Worm (Caenorhabditis elegans) whole organism, L4/young adult: ENCODE measurements around the gene mltn-7.

Source experiments
- W03F9.2 ChIP-seq: fragments of 150-350 bp; optimal IDR thresholded peaks from 2 replicates; lab custom pipeline; 2014; ENCODE audit warnings: missing biosample characterization, missing genetic modification characterization
- dao-5 ChIP-seq: sonication (generic microtip); optimal IDR thresholded peaks from 2 replicates; lab custom pipeline; 2016; ENCODE audit warnings: missing genotype, missing genetic modification characterization, moderate library complexity, missing compliant biosample characterization
- him-1 ChIP-seq: sonication (generic microtip); optimal IDR thresholded peaks from 2 replicates; lab custom pipeline; 2016; ENCODE audit warnings: missing genotype, missing genetic modification reagents, missing genetic modification characterization, missing compliant biosample characterization

The mltn-7 gene

DNA sequence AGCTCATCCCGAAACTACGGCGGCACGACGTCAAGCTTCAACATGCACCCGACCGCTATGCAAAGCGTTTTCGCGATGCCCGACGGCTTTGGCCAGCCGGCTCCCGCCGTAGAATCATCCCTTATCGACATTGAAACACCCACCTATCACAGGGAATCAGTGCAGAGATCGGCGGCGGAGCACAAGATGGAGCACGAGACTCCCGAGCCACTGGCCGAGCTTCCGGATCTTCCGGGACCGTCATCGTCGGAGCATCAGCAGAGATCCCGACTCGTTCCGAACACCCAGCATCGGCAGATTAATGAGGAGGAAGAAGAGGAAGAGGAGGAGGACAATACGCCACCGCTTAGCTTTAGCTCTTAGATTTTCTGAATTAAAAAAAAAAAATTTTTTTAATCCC lies 11.7 kb upstream of the mltn-7 start:
- TF ChIP-seq him-1 (tag; lab: Kevin White, UChicago) (no peak), dao-5 (no peak), W03F9.2 (tag; lab: Kevin White, UChicago) (no peak)

DNA sequence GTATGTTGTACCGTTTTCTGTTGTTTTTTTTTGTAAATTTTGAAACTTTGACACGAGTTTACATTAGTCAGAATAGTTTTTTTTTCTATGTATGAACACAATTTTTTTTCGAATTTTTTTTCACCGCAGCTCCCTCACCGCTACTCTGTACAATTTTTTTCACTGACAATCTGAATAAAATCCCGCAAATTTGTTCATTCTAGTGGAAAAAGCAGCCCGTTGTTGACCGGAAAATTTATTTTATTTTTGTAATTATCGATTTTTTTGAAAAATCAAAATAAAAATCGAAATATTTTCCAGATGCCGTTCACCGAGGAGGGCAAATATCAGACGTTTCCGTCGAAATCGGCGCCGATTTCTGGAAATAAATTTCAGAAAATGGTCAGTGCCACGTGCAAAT lies 10.7 kb upstream of the mltn-7 start, which contains the start of gene T22H9.1:
T22H9.1 (plus strand) TSS at position 301 of the 400 bp plus-strand sequence.
- TF ChIP-seq W03F9.2 (tag; lab: Kevin White, UChicago) (no peak), dao-5 (no peak), him-1 (tag; lab: Kevin White, UChicago) (no peak)

DNA sequence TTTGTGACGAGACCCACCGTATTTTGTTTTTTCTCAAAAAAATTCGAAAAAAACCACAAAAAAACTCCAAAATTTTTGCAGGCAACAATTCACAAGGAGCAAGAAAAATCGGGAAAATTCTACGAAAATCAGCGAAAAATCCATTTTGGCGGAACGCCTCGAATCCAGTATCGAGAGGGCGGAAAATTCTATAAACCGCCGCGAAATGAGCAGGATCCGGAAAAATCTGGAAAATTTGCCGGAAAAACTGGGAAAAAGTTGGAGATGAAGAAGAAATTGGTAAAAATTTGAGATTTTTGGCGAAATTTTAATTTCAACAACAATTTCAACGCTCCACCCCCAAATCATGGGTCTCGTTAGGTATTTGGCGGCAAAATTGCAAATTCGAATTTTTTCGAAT lies 10.1 kb upstream of the mltn-7 start:
- TF ChIP-seq him-1 (tag; lab: Kevin White, UChicago) = no peak

- no peak for TF ChIP-seq dao-5
- no peak for TF ChIP-seq him-1 (tag; lab: Kevin White, UChicago)
- no peak for TF ChIP-seq W03F9.2 (tag; lab: Kevin White, UChicago)
Observed at ce11 chrV:361291-361690, 8.8 kb upstream of the mltn-7 start.

DNA sequence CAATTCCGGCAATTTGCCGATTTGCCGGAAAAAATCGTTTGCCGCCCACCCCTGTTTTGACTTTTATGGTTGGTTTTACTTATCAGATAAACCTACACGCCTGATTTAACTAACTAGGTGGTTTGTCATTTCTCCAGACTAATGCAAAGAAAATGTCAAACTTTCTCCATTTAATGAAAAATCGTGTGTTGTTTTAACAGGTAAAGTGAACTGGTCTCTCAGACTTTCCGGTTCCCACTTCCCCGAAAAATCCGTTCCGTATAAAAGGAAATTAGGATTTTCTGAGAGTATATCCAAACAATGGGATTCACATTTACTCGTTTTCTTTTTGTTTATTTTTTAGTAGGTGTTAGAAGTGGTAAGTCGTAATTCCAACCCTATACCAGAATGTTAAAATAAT lies 5.5 kb upstream of the mltn-7 start, which contains the start of gene mltn-6:
mltn-6 (plus strand) TSS at position 301 of the 400 bp plus-strand sequence.
- no peak for TF ChIP-seq W03F9.2 (tag; lab: Kevin White, UChicago)
- no peak for TF ChIP-seq dao-5

ce11 chrV:373192-373591 lies 3.1 kb downstream of the mltn-7 start:
- TF ChIP-seq W03F9.2 (tag; lab: Kevin White, UChicago) (no peak), dao-5 (no peak), him-1 (tag; lab: Kevin White, UChicago) (no peak)

DNA sequence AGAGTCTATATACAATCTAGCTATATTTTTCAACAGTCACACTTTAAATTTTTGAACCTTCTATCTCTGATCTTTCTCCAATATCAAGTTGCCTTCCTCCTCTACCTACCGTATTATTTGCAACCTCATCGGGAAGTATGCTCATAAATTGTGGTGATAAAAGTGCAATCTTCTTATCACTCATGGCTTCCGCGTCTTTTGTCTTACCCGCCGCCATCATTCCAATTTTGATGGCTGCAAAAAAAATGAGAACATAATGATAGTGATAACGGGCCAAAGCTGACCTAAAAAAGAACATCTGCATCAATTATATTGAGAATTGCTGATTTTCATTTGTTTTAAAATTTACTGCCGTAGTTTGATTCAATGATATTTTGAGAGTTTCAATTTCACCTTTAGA lies 6.7 kb downstream of the mltn-7 start:
- TF ChIP-seq dao-5 (no peak), him-1 (tag; lab: Kevin White, UChicago) (no peak), W03F9.2 (tag; lab: Kevin White, UChicago) (no peak)

- no peak for TF ChIP-seq him-1 (tag; lab: Kevin White, UChicago)
- no peak for TF ChIP-seq dao-5
- TF ChIP-seq W03F9.2 (tag; lab: Kevin White, UChicago) = no peak
Observed at ce11 chrV:378231-378630, 8.1 kb downstream of the mltn-7 start.

ce11 chrV:380186-380585 lies 10.1 kb downstream of the mltn-7 start, which contains the start of gene mltn-8:
Gene mltn-8 (minus strand): TSS chrV:380286.
- no peak for TF ChIP-seq dao-5
- no peak for TF ChIP-seq him-1 (tag; lab: Kevin White, UChicago)
- no peak for TF ChIP-seq W03F9.2 (tag; lab: Kevin White, UChicago)

DNA sequence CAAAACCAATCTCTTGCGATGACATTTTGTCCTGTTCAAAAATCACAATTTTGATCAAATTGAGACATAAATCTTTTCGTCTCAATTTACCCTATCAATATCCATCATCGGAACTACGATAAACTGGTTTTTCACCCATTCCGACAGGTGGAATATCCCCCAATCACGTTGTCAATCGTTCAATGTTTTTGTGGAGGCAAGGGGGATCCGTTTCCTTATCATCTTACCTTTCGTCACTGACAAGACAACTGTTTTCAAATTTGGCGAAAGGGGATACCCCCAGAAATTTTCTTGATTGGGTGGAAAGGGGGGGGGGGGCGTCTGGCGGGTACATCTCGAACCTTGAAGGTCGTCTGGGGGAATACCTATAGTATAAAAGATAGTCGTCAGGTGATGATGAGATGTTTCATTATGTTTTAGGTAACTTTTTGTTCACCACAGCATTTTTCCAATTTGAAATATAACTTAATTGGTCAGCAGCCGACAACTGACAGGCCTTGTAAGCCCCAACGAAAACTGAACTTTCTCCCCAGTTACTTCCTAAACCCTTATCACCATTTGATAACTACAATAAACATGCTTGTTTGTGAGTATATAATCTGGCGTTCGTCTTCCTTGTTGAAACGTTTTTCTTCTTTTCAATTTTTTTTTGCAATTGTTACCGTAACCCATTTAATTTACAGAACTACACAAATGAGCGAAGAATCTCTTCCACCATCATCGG lies 11.3 kb downstream of the mltn-7 start, which contains the start of gene ZK6.8:
ZK6.8 (plus strand) TSS at position 682 of the 724 bp plus-strand sequence.
- TF ChIP-seq W03F9.2 (tag; lab: Kevin White, UChicago) = no peak
- no peak for TF ChIP-seq dao-5
- TF ChIP-seq him-1 (tag; lab: Kevin White, UChicago) = no peak

DNA sequence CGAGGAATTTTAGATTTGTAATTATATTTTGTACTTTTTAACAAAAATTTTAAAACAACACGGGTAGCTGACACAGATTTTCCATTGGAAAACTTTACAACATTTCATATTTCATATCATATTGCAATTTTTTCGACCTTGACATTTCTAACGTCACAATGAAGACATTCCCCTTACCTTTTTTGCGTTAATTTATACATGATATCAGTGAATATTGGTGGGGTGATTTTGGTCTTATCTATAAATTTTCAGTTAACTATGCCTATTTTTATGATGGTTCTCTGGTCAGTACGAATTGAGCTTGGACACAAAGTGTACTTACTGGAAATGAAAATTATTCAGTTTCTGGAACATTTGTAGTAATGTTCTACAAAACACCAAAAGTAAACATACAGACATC lies 14.4 kb downstream of the mltn-7 start:
- TF ChIP-seq him-1 (tag; lab: Kevin White, UChicago) = no peak
- no peak for TF ChIP-seq dao-5
- no peak for TF ChIP-seq W03F9.2 (tag; lab: Kevin White, UChicago)

- TF ChIP-seq him-1 (tag; lab: Kevin White, UChicago) (no peak), dao-5 (no peak), W03F9.2 (tag; lab: Kevin White, UChicago) (no peak)
Observed at ce11 chrV:385488-385887, 15.4 kb downstream of the mltn-7 start, which contains the start of gene lipl-5. Gene lipl-5 (plus strand): TSS chrV:385746.

- TF ChIP-seq dao-5 (no peak), W03F9.2 (tag; lab: Kevin White, UChicago) (no peak), him-1 (tag; lab: Kevin White, UChicago) (no peak)
Observed at ce11 chrV:388397-388796, 18.3 kb downstream of the mltn-7 start, which contains the start of gene ZK6.6. Gene ZK6.6 (plus strand): TSS chrV:388697.

DNA sequence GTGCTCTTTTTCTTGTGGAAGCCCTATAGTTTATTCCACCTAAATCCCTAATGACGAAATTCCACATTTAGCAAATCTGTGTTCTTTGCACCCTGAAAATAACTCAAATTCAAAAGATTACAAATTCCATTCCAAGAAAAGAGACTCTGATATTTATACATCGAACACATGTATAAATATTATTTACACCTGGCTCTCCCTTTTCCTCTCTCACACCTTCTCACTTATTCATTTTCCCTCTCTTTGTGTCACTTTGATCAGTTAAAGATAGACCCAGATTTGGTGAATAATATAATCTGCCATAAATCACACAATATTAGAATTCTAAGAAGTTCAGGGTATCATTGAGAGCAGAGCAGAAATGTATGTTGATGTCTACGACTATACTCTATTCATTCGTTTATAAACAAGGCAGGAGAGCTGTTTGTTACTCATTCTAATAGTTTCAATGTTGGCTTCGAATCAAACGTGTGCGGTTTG lies 22.1 kb downstream of the mltn-7 start, which contains the start of gene nhr-254:
nhr-254 (plus strand) TSS at position 430 of the 480 bp plus-strand sequence.
- no peak for TF ChIP-seq him-1 (tag; lab: Kevin White, UChicago)
- TF ChIP-seq W03F9.2 (tag; lab: Kevin White, UChicago) = no peak
- TF ChIP-seq dao-5 = no peak
